Worm (Caenorhabditis elegans) whole organism, late embryonic: ENCODE measurements around the gene islo-1.

ENCODE experiments used
- F13H6.1 ChIP-seq: sonication (generic microtip); optimal IDR thresholded peaks from 2 replicates; lab custom pipeline; 2016; ENCODE audit warnings: missing genetic modification characterization, missing compliant biosample characterization
- ceh-18 ChIP-seq: sonication (generic microtip); optimal IDR thresholded peaks from 2 replicates; lab custom pipeline; 2016; ENCODE audit warnings: missing genetic modification characterization, missing compliant biosample characterization
- ceh-9 ChIP-seq: sonication (generic microtip); optimal IDR thresholded peaks from 2 replicates; lab custom pipeline; 2016; ENCODE audit warnings: mild to moderate bottlenecking, missing genetic modification characterization, inconsistent platforms, missing compliant biosample characterization
- elt-4 ChIP-seq: sonication (generic microtip); optimal IDR thresholded peaks from 2 replicates; lab custom pipeline; 2016; ENCODE audit warnings: missing genetic modification characterization, missing compliant biosample characterization
- fkh-10 ChIP-seq: fragments of 150-350 bp; optimal IDR thresholded peaks from 2 replicates; lab custom pipeline; 2014; ENCODE audit warnings: missing biosample characterization, missing genetic modification reagents, missing genetic modification characterization
- nhr-11 ChIP-seq: fragments of 150-350 bp; optimal IDR thresholded peaks from 2 replicates; lab custom pipeline; 2014; ENCODE audit warnings: missing biosample characterization, missing genetic modification characterization
- zip-5 ChIP-seq: sonication (generic microtip); optimal IDR thresholded peaks from 2 replicates; lab custom pipeline; 2016; ENCODE audit warnings: missing genetic modification characterization, missing compliant biosample characterization

ce11 chrIV:8170264-8170663 is 34.1 kb downstream of the islo-1 start:
- TF ChIP-seq ceh-9 (tag; lab: Kevin White, UChicago) = no peak
- TF ChIP-seq nhr-11 (tag; lab: Kevin White, UChicago) = no peak
- no peak for TF ChIP-seq fkh-10 (GFP tag; lab: Kevin White, UChicago)
- TF ChIP-seq F13H6.1 = no peak
- TF ChIP-seq zip-5 (tag; lab: Kevin White, UChicago) = no peak
- TF ChIP-seq ceh-18 (tag; lab: Kevin White, UChicago) = no peak
- no peak for TF ChIP-seq elt-4 (tag; lab: Kevin White, UChicago)
